Worm (Caenorhabditis elegans) whole organism, late embryonic: ENCODE results near the gene rpl-12.

Experiments used
- ceh-22 ChIP-seq: sonication (generic microtip); optimal IDR thresholded peaks from 2 replicates; lab custom pipeline; 2017; ENCODE audit warnings: missing biosample characterization, missing genetic modification characterization
- gmeb-2 ChIP-seq: sonication (generic microtip); optimal IDR thresholded peaks from 2 replicates; lab custom pipeline; 2016; ENCODE audit warnings: missing genetic modification characterization, inconsistent platforms, missing compliant biosample characterization
- npax-4 ChIP-seq: sonication (generic microtip); optimal IDR thresholded peaks from 2 replicates; lab custom pipeline; 2016; ENCODE audit warnings: missing genetic modification characterization, missing compliant biosample characterization
- pqm-1 ChIP-seq: sonication (generic microtip); optimal IDR thresholded peaks from 2 replicates; lab custom pipeline; 2016; ENCODE audit warnings: missing genetic modification characterization, missing compliant biosample characterization
- unc-86 ChIP-seq: sonication (generic microtip); optimal IDR thresholded peaks from 2 replicates; lab custom pipeline; 2016; ENCODE audit warnings: missing genetic modification characterization, missing compliant biosample characterization

ce11 chrIV:13205891-13206290 is 34.6 kb downstream of the rpl-12 start:
- TF ChIP-seq npax-4 (tag; lab: Kevin White, UChicago) (no peak), pqm-1 (tag; lab: Kevin White, UChicago) (no peak), unc-86 (tag; lab: Kevin White, UChicago) (no peak), gmeb-2 (tag; lab: Kevin White, UChicago) (no peak), ceh-22 (no peak)
